Fruit fly (Drosophila melanogaster): ENCODE results near the gene Tmf.

Gene Tmf

DNA sequence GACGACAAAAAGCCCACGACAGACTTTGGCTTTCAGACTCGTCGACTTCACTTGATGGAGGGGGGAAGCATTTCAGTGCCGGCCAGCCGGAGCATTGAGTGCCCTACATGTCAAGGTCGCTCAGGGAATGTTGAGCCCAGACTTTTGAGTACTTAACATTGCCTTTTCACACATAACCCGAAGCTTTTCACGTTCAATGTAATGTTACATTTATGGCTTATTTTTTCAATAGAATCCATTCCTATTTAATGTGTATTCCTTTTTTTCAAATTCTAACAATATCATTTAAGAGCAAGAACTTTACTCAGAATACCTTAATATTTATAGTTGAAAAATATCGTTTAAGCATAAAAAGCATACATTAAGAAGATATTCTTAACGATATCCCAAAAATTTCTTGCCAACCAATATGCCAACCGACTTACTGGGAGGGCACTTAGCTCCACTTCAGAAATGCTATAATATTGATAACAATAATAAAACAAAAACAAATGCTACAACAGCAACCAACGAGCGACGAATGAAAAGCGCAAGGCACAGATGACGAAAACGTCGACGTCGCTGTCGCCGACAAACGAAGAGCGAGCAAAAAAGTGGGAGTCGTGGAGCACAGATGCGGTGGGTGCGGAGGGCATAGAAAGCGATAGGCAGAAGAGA is 15.7 kb downstream of the Tmf start (continued):
- TF ChIP-seq pan (optimal IDR thresholded peaks at IDR 0.05), result no peak
- TF ChIP-seq pan (GFP tag; optimal IDR thresholded peaks at IDR 0.05 in 1 of 2, IDR thresholded peaks at IDR 0.05 in 1 of 2), result peak in 1 of 2 experiments; percentile 71
- no peak for TF ChIP-seq oc (tag; optimal IDR thresholded peaks at IDR 0.05)
- peak; percentile 66 for TF ChIP-seq CG18764 (GFP tag; optimal IDR thresholded peaks at IDR 0.05)
- TF ChIP-seq bigmax (GFP tag; optimal IDR thresholded peaks at IDR 0.05), result no peak
- TF ChIP-seq ERR (GFP tag; optimal IDR thresholded peaks at IDR 0.05), result peak; percentile 61
- TF ChIP-seq trem (tag; optimal IDR thresholded peaks at IDR 0.05), result peak; percentile 54
- no peak for TF ChIP-seq E2f2 (GFP tag; IDR thresholded peaks at IDR 0.05)
- TF ChIP-seq bowl (GFP tag; IDR thresholded peaks at IDR 0.05), result 0 out of 2 replicates have a peak, but pooled peaks have one; percentile 35
- no peak for TF ChIP-seq Hr39 (optimal IDR thresholded peaks at IDR 0.05)
- no peak for TF ChIP-seq tll (GFP tag; optimal IDR thresholded peaks at IDR 0.05)
- TF ChIP-seq CG42726 (GFP tag; IDR thresholded peaks at IDR 0.05; ENCODE audit: partially characterized antibody), result no peak
- TF ChIP-seq Rx (GFP tag; IDR thresholded peaks at IDR 0.05), result peak; percentile 64
- TF ChIP-seq CG10274 (GFP tag; optimal IDR thresholded peaks at IDR 0.05), result peak; percentile 100
- no peak for TF ChIP-seq zfh2 (GFP tag; optimal IDR thresholded peaks at IDR 0.05)
- peak; percentile 83 for TF ChIP-seq D19B (GFP tag; optimal IDR thresholded peaks at IDR 0.05)
- TF ChIP-seq emc (GFP tag; optimal IDR thresholded peaks at IDR 0.05), result peak; percentile 71
- peak; percentile 26 for TF ChIP-seq CG15514 (GFP tag; optimal IDR thresholded peaks at IDR 0.05)
- no peak for TF ChIP-seq CG17912 (GFP tag; optimal IDR thresholded peaks at IDR 0.05)
- TF ChIP-seq grn (GFP tag; optimal IDR thresholded peaks at IDR 0.05), result no peak
- TF ChIP-seq CG1024 (GFP tag; IDR thresholded peaks at IDR 0.05), result no peak
- TF ChIP-seq corto (GFP tag; optimal IDR thresholded peaks at IDR 0.05), result peak; percentile 21
- TF ChIP-seq CG34422 (GFP tag; IDR thresholded peaks at IDR 0.05), result peak; percentile 81
- TF ChIP-seq twi (tag; optimal IDR thresholded peaks at IDR 0.05), result no peak
- TF ChIP-seq stc (GFP tag; IDR thresholded peaks at IDR 0.05), result peak; percentile 75
- no peak for TF ChIP-seq NC2α (GFP tag; optimal IDR thresholded peaks at IDR 0.05)
- no peak for TF ChIP-seq Dll (GFP tag; IDR thresholded peaks at IDR 0.05; ENCODE audit: partially characterized antibody)
- TF ChIP-seq CG1602 (GFP tag; optimal IDR thresholded peaks at IDR 0.05), result no peak
- TF ChIP-seq CG8359 (GFP tag; optimal IDR thresholded peaks at IDR 0.05; ENCODE audit: borderline replicate concordance), result peak; percentile 59
- peak; percentile 80 for TF ChIP-seq D19A (tag; optimal IDR thresholded peaks at IDR 0.05)
- TF ChIP-seq CG7839 (tag; optimal IDR thresholded peaks at IDR 0.05), result peak; percentile 60
- peak; percentile 70 for TF ChIP-seq CG14441 (GFP tag; IDR thresholded peaks at IDR 0.05)
- TF ChIP-seq run (tag; optimal IDR thresholded peaks at IDR 0.05), result peak; percentile 23
- TF ChIP-seq BtbVII (GFP tag; optimal IDR thresholded peaks at IDR 0.05), result peak; percentile 82
- TF ChIP-seq CG30431 (GFP tag; optimal IDR thresholded peaks at IDR 0.05), result peak; percentile 10
- TF ChIP-seq Hsf (GFP tag; optimal IDR thresholded peaks at IDR 0.05), result peak; percentile 45
- TF ChIP-seq gsb (GFP tag; IDR thresholded peaks at IDR 0.05), result peak; percentile 40; the same call in 1 of the 2 replicates
- TF ChIP-seq fd64A (GFP tag; optimal IDR thresholded peaks at IDR 0.05), result no peak
- peak; percentile 61 for TF ChIP-seq CG6272 (GFP tag; IDR thresholded peaks at IDR 0.05)
- TF ChIP-seq toy (GFP tag; IDR thresholded peaks at IDR 0.05), result peak; percentile 46; the same call in 1 of the 2 replicates
- peak; percentile 20 for TF ChIP-seq CG7928 (GFP tag; optimal IDR thresholded peaks at IDR 0.05)
- no peak for TF ChIP-seq zf30C (GFP tag; optimal IDR thresholded peaks at IDR 0.05)
- peak in 1 of 2 experiments; percentile 93 for TF ChIP-seq Eip74EF (GFP tag; optimal IDR thresholded peaks at IDR 0.05)
- TF ChIP-seq TFAM (GFP tag; optimal IDR thresholded peaks at IDR 0.05), result peak; percentile 55
- TF ChIP-seq CG5245 (GFP tag; optimal IDR thresholded peaks at IDR 0.05), result peak; percentile 68
- no peak for TF ChIP-seq CG2129 (GFP tag; IDR thresholded peaks at IDR 0.05; ENCODE audit: partially characterized antibody)
- TF ChIP-seq cato (GFP tag; optimal IDR thresholded peaks at IDR 0.05; ENCODE audit: borderline replicate concordance), result peak; percentile 62
- TF ChIP-seq peb (GFP tag; IDR thresholded peaks at IDR 0.05), result 0 out of 2 replicates have a peak, but pooled peaks have one; percentile 28
- TF ChIP-seq repo (GFP tag; optimal IDR thresholded peaks at IDR 0.05), result peak; percentile 58
- peak; percentile 41 for TF ChIP-seq kni (GFP tag; optimal IDR thresholded peaks at IDR 0.05)

Data from whole organism, embryonic.